Fruit fly (Drosophila melanogaster) whole organism, embryonic: ENCODE results near the gene Crz.
A peak's percentile ranks its signal among the peaks of the same experiment; 100 is the strongest.

Experiments used
- Bteb2 ChIP-seq: fragments of 200-800 bp; sonication (Bioruptor generic); optimal IDR thresholded peaks from 2 replicates; lab custom pipeline; 2016; ENCODE audit warnings: missing biosample characterization, missing genetic modification characterization
- CG11398 ChIP-seq: fragments of 200-800 bp; sonication (Bioruptor generic); optimal IDR thresholded peaks from 2 replicates; lab custom pipeline; 2016; ENCODE audit warnings: missing biosample characterization, missing genetic modification characterization
- CG12236 ChIP-seq: fragments of 200-800 bp; sonication (Bioruptor generic); optimal IDR thresholded peaks from 2 replicates; lab custom pipeline; 2016; ENCODE audit warnings: missing biosample characterization, missing genetic modification characterization
- CG12659 ChIP-seq: fragments of 200-800 bp; sonication (Bioruptor generic); optimal IDR thresholded peaks from 3 replicates; lab custom pipeline; 2017; ENCODE audit warnings: mild to moderate bottlenecking, missing biosample characterization, missing genetic modification reagents, missing genetic modification characterization
- CG15011 ChIP-seq: fragments of 200-800 bp; sonication (Bioruptor generic); optimal IDR thresholded peaks from 3 replicates; lab custom pipeline; 2018; ENCODE audit warnings: missing biosample characterization, mild to moderate bottlenecking, missing genetic modification characterization
- CG1529 ChIP-seq: fragments of 200-800 bp; sonication (Bioruptor generic); optimal IDR thresholded peaks from 3 replicates; lab custom pipeline; 2018; ENCODE audit warnings: missing biosample characterization, missing genetic modification characterization
- CG16863 ChIP-seq: fragments of 200-800 bp; sonication (Bioruptor generic); optimal IDR thresholded peaks from 3 replicates; lab custom pipeline; 2016; ENCODE audit warnings: missing biosample characterization, missing genetic modification characterization
- CG17328 ChIP-seq: fragments of 200-800 bp; sonication (Bioruptor generic); IDR thresholded peaks from 2 replicates; pipeline ENCODE4 v1.3.6; 2022; ENCODE audit warnings: missing biosample characterization, missing genetic modification characterization
- CG17361 ChIP-seq: fragments of 200-800 bp; sonication (Bioruptor generic); IDR thresholded peaks from 3 replicates; pipeline ENCODE4 v1.3.6; 2022; ENCODE audit warnings: missing biosample characterization, missing genetic modification characterization
- CG17612 ChIP-seq: fragments of 200-800 bp; sonication (Bioruptor generic); IDR thresholded peaks from 2 replicates; pipeline ENCODE4 v1.3.6; 2022; ENCODE audit warnings: missing biosample characterization, missing genetic modification characterization
- CG17802 ChIP-seq: fragments of 200-800 bp; sonication (Bioruptor generic); optimal IDR thresholded peaks from 2 replicates; lab custom pipeline; 2018; ENCODE audit warnings: missing biosample characterization, mild to moderate bottlenecking, missing genetic modification characterization, moderate library complexity
- CG1792 ChIP-seq: fragments of 200-800 bp; sonication (Bioruptor generic); optimal IDR thresholded peaks from 2 replicates; lab custom pipeline; 2016; ENCODE audit warnings: missing biosample characterization, missing genetic modification characterization
- CG33213 ChIP-seq: fragments of 200-800 bp; sonication (Bioruptor generic); optimal IDR thresholded peaks from 3 replicates; lab custom pipeline; 2016; ENCODE audit warnings: missing biosample characterization, missing genetic modification characterization
- CG3407 ChIP-seq: fragments of 200-800 bp; sonication (Bioruptor generic); optimal IDR thresholded peaks from 2 replicates; lab custom pipeline; 2018; ENCODE audit warnings: missing biosample characterization, mild to moderate bottlenecking, missing genetic modification characterization
- CG6683 ChIP-seq: fragments of 200-800 bp; sonication (Bioruptor generic); optimal IDR thresholded peaks from 2 replicates; lab custom pipeline; 2017; ENCODE audit warnings: missing biosample characterization, mild to moderate bottlenecking, missing genetic modification characterization, missing genetic modification reagents
- CG6765 ChIP-seq: fragments of 200-800 bp; sonication (Bioruptor generic); optimal IDR thresholded peaks from 3 replicates; lab custom pipeline; 2017; ENCODE audit warnings: missing biosample characterization, mild to moderate bottlenecking, missing genetic modification characterization
- CG7839 ChIP-seq: fragments of 200-800 bp; sonication (Bioruptor generic); optimal IDR thresholded peaks from 3 replicates; lab custom pipeline; 2018; ENCODE audit warnings: missing biosample characterization, mild to moderate bottlenecking, missing genetic modification characterization, moderate library complexity
- CG8765 ChIP-seq: fragments of 200-800 bp; sonication (Bioruptor generic); IDR thresholded peaks from 2 replicates; pipeline ENCODE4 v1.3.6; 2022; ENCODE audit warnings: missing biosample characterization, missing genetic modification characterization
- D ChIP-seq, 2 experiments: fragments of 200-800 bp in 1 of 2; fragments of >200 bp in 1 of 2; sonication (Bioruptor generic) in 1 of 2; optimal IDR thresholded peaks; 2 replicates in 1 of 2; 3 replicates in 1 of 2; lab custom pipeline; 2017; ENCODE audit warnings: mild to moderate bottlenecking in 1 of 2, missing biosample characterization in 1 of 2, missing genetic modification characterization in 1 of 2, missing genetic modification reagents in 1 of 2
- Dip2 ChIP-seq: fragments of 200-800 bp; sonication (Bioruptor generic); IDR thresholded peaks from 2 replicates; pipeline ENCODE4 v1.3.6; 2022; ENCODE audit warnings: missing biosample characterization, missing genetic modification characterization
- HLH54F ChIP-seq: fragments of 200-800 bp; sonication (Bioruptor generic); optimal IDR thresholded peaks from 3 replicates; lab custom pipeline; 2016; ENCODE audit warnings: missing biosample characterization, missing genetic modification characterization
- Oaz ChIP-seq: fragments of 200-800 bp; sonication (Bioruptor generic); IDR thresholded peaks from 2 replicates; pipeline ENCODE4 v1.3.6; 2022; ENCODE audit warnings: missing biosample characterization, missing genetic modification characterization
- Pdp1 ChIP-seq, 2 experiments: fragments of 200-800 bp; sonication (Bioruptor generic); optimal IDR thresholded peaks; 3 replicates each; lab custom pipeline; 2016; ENCODE audit warnings: missing biosample characterization in 2 of 2, missing genetic modification characterization in 2 of 2, mild to moderate bottlenecking in 1 of 2, moderate library complexity in 1 of 2
- Rfx ChIP-seq: fragments of 200-800 bp; sonication (Bioruptor generic); IDR thresholded peaks from 2 replicates; pipeline ENCODE4 v1.3.6; 2022; ENCODE audit warnings: missing biosample characterization, missing genetic modification characterization
- Trl ChIP-seq, 3 experiments: fragments of >200 bp in 2 of 3; fragments of 200-800 bp in 1 of 3; sonication (Bioruptor generic) in 1 of 3; optimal IDR thresholded peaks; 2 replicates in 1 of 3; 3 replicates in 2 of 3; lab custom pipeline; 2016 to 2017; ENCODE audit warnings: missing biosample characterization in 1 of 3, missing genetic modification characterization in 1 of 3
- bab2 ChIP-seq: fragments of 200-800 bp; sonication (Bioruptor generic); optimal IDR thresholded peaks from 2 replicates; lab custom pipeline; 2016; ENCODE audit warnings: missing biosample characterization, missing genetic modification characterization
- bcd ChIP-seq: fragments of 200-800 bp; sonication (Bioruptor generic); optimal IDR thresholded peaks from 2 replicates; lab custom pipeline; 2017; ENCODE audit warnings: missing biosample characterization, mild to moderate bottlenecking, missing genetic modification characterization
- chinmo ChIP-seq: fragments of 200-800 bp; sonication (Bioruptor generic); IDR thresholded peaks from 4 replicates; pipeline ENCODE4 v1.3.6; 2022; ENCODE audit warnings: missing biosample characterization, missing genetic modification characterization; ENCODE audit not compliant: partially characterized antibody
- croc ChIP-seq: fragments of 200-800 bp; sonication (Bioruptor generic); conservative IDR thresholded peaks from 3 replicates; pipeline ENCODE4 v1.3.6; 2022; ENCODE audit warnings: missing biosample characterization, missing genetic modification characterization
- dm ChIP-seq: fragments of 200-800 bp; sonication (Bioruptor generic); optimal IDR thresholded peaks from 3 replicates; lab custom pipeline; 2016; ENCODE audit warnings: missing biosample characterization, missing genetic modification characterization
- dmrt11E ChIP-seq: fragments of 200-800 bp; sonication (Bioruptor generic); optimal IDR thresholded peaks from 3 replicates; lab custom pipeline; 2018; ENCODE audit warnings: missing biosample characterization, mild to moderate bottlenecking, missing genetic modification characterization, moderate library complexity
- ems ChIP-seq: fragments of 200-800 bp; sonication (Bioruptor generic); optimal IDR thresholded peaks from 3 replicates; lab custom pipeline; 2016; ENCODE audit warnings: missing biosample characterization, missing genetic modification characterization
- fd96Cb ChIP-seq: fragments of 200-800 bp; sonication (Bioruptor generic); optimal IDR thresholded peaks from 2 replicates; lab custom pipeline; 2018; ENCODE audit warnings: missing biosample characterization, mild to moderate bottlenecking, missing genetic modification characterization, moderate library complexity
- gem ChIP-seq: fragments of 200-800 bp; sonication (Bioruptor generic); optimal IDR thresholded peaks from 2 replicates; lab custom pipeline; 2019; ENCODE audit warnings: missing biosample characterization, mild to moderate bottlenecking, missing genetic modification characterization, moderate library complexity
- grau ChIP-seq: fragments of 200-800 bp; optimal IDR thresholded peaks from 3 replicates; lab custom pipeline; 2019; ENCODE audit warnings: missing biosample characterization, mild to moderate bottlenecking, missing genetic modification characterization, moderate library complexity
- insv ChIP-seq, 2 experiments: fragments of 200-800 bp; sonication (Bioruptor generic); optimal IDR thresholded peaks; 3 replicates each; lab custom pipeline; 2016 to 2018; ENCODE audit warnings: missing biosample characterization in 2 of 2, missing genetic modification characterization in 2 of 2
- jumu ChIP-seq: fragments of 200-800 bp; sonication (Bioruptor generic); optimal IDR thresholded peaks from 3 replicates; lab custom pipeline; 2016; ENCODE audit warnings: missing biosample characterization, missing genetic modification characterization
- ken ChIP-seq: fragments of 200-800 bp; sonication (Bioruptor generic); IDR thresholded peaks from 3 replicates; pipeline ENCODE4 v1.3.6; 2022; ENCODE audit warnings: missing biosample characterization, missing genetic modification characterization
- klu ChIP-seq: fragments of 200-800 bp; sonication (Bioruptor generic); IDR thresholded peaks from 2 replicates; pipeline ENCODE4 v1.3.6; 2022; ENCODE audit warnings: missing biosample characterization, missing genetic modification characterization
- knrl ChIP-seq: fragments of 200-800 bp; sonication (Bioruptor generic); IDR thresholded peaks from 3 replicates; pipeline ENCODE4 v1.3.6; 2022; ENCODE audit warnings: missing biosample characterization, missing genetic modification characterization; ENCODE audit not compliant: partially characterized antibody
- lov ChIP-seq, 2 experiments: fragments of 200-800 bp in 1 of 2; fragments of >200 bp in 1 of 2; sonication (Bioruptor generic) in 1 of 2; IDR thresholded peaks in 1 of 2; optimal IDR thresholded peaks in 1 of 2; 2 replicates in 1 of 2; 3 replicates in 1 of 2; pipeline versions ENCODE4 v1.3.6 to Lab custom; 2017 to 2022; ENCODE audit warnings: missing biosample characterization in 1 of 2, missing genetic modification characterization in 1 of 2
- pzg ChIP-seq: fragments of 200-800 bp; sonication (Bioruptor generic); optimal IDR thresholded peaks from 3 replicates; lab custom pipeline; 2018; ENCODE audit warnings: missing biosample characterization, mild to moderate bottlenecking, missing genetic modification characterization, moderate library complexity
- ranshi ChIP-seq: fragments of 200-800 bp; sonication (Bioruptor generic); IDR thresholded peaks from 2 replicates; pipeline ENCODE4 v1.3.6; 2022; ENCODE audit warnings: missing biosample characterization, missing genetic modification characterization
- sens ChIP-seq: fragments of 200-800 bp; sonication (Bioruptor generic); peaks from one replicate; lab custom pipeline; 2016; ENCODE audit warnings: missing biosample characterization, missing genetic modification characterization
- slou ChIP-seq: fragments of 200-800 bp; sonication (Bioruptor generic); optimal IDR thresholded peaks from 3 replicates; lab custom pipeline; 2016; ENCODE audit warnings: missing biosample characterization, missing genetic modification characterization
- tgo ChIP-seq: fragments of 200-800 bp; sonication (Bioruptor generic); IDR thresholded peaks from 3 replicates; pipeline ENCODE4 v1.3.6; 2022; ENCODE audit warnings: missing biosample characterization, missing genetic modification characterization
- wek ChIP-seq: fragments of 200-800 bp; sonication (Bioruptor generic); optimal IDR thresholded peaks from 3 replicates; lab custom pipeline; 2018; ENCODE audit warnings: missing biosample characterization, mild to moderate bottlenecking, missing genetic modification characterization, moderate library complexity
- yki ChIP-seq: fragments of >200 bp; optimal IDR thresholded peaks from 3 replicates; lab custom pipeline; 2018

Crz gene

DNA sequence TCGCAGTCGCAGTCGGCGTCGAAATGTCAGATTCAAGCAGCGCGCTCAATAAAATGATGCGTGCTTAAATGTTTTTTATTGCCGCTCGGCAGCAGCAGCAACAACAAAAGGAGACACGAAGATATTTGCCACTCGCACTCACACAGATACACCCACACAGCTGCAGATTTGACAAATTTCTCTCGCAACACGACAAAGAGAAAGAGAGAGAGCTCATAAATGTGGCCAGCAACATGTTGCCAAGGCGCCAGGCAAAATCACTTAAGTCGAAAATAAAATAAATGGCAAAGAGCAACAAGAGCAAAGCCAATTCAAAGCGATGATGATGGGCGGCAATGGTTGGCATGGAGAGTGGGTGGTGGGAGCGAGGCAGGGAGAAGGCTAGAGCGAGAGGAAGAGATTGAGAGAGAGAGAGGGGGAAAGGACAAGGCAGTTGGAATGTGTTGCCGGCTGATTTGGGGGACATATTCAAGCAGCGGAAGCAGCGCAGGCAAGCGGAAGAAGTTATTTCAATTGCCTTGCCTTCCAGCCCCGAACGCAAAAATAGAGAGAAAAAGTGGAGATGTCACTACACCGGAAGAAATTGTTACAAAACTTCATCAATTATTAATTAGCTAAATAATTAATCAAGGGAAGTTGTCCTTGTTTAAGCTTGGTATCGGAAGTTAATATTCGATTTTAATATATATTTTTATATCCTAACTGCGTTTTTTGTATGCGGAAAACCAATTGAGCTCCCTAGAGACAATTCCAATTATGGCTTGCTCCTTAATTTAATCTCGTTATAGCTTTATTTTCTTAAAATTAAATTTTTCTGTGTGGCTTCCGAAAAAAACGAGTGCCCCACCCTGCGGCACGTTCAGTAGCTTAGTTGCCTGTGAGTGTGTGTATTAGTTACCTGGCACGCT, 32.4 kb downstream of the Crz start (continued):
- no peak for TF ChIP-seq HLH54F (GFP tag; lab: Kevin White, UChicago)
- no peak for TF ChIP-seq dmrt11E (tag; lab: Kevin White, UChicago)
- TF ChIP-seq ems (GFP tag; lab: Kevin White, UChicago) = no peak
- TF ChIP-seq Dip2 (GFP tag; lab: Robert Waterston, UW) = no peak
- peak; percentile 83 for TF ChIP-seq sens (GFP tag; lab: Kevin White, UChicago)
- peak; percentile 34; the same call in 1 of the 2 replicates for TF ChIP-seq Rfx (GFP tag; lab: Robert Waterston, UW)
- peak; percentile 60 for TF ChIP-seq CG12659 (GFP tag; lab: Kevin White, UChicago)
- TF ChIP-seq CG17802 (tag; lab: Kevin White, UChicago) = no peak
- TF ChIP-seq lov (optimal IDR thresholded peaks at IDR 0.05; lab: Kevin White, UChicago) = no peak
- no peak for TF ChIP-seq lov (GFP tag; IDR thresholded peaks at IDR 0.05; lab: Robert Waterston, UW)
- no peak for TF ChIP-seq CG17612 (GFP tag; lab: Robert Waterston, UW)
- peak; percentile 78 for TF ChIP-seq grau (tag; lab: Kevin White, UChicago)
- TF ChIP-seq gem (tag; lab: Kevin White, UChicago) = peak; percentile 81
- peak; percentile 37 to 38 for TF ChIP-seq Pdp1 (GFP tag; optimal IDR thresholded peaks at IDR 0.05; lab: Kevin White, UChicago)
- TF ChIP-seq knrl (GFP tag; lab: Robert Waterston, UW) = no peak
- no peak for TF ChIP-seq CG11398
- TF ChIP-seq CG1529 (GFP tag; lab: Kevin White, UChicago) = peak; percentile 30
- TF ChIP-seq fd96Cb (tag; lab: Kevin White, UChicago) = peak; percentile 65
- peak; percentile 60 for TF ChIP-seq CG6683 (GFP tag; lab: Kevin White, UChicago)
- peak; percentile 84 for TF ChIP-seq CG7839 (tag; lab: Kevin White, UChicago)
- TF ChIP-seq CG3407 (GFP tag; lab: Kevin White, UChicago) = no peak
- TF ChIP-seq insv (GFP tag; optimal IDR thresholded peaks at IDR 0.05; lab: Kevin White, UChicago) = no peak
- no peak for TF ChIP-seq D (optimal IDR thresholded peaks at IDR 0.05; lab: Kevin White, UChicago)
- TF ChIP-seq D (GFP tag; optimal IDR thresholded peaks at IDR 0.05; lab: Kevin White, UChicago) = peak; percentile 53
- TF ChIP-seq bab2 = peak; percentile 47
- TF ChIP-seq tgo (GFP tag; lab: Robert Waterston, UW) = peak; percentile 39; the same call in 2 of the 3 replicates
- no peak for TF ChIP-seq ken (GFP tag; lab: Robert Waterston, UW)
- TF ChIP-seq bcd (GFP tag; lab: Kevin White, UChicago) = peak; percentile 69
- no peak for TF ChIP-seq Oaz (GFP tag; lab: Robert Waterston, UW)
- TF ChIP-seq klu (GFP tag; lab: Robert Waterston, UW) = no peak
- TF ChIP-seq CG16863 (GFP tag; lab: Kevin White, UChicago) = no peak
- peak; percentile 88; the same call in 1 of the 4 replicates for TF ChIP-seq chinmo (GFP tag; lab: Robert Waterston, UW)
- peak; percentile 52; the same call in 1 of the 2 replicates for TF ChIP-seq CG17328
- TF ChIP-seq CG33213 = peak; percentile 2
- no peak for TF ChIP-seq pzg (GFP tag; lab: Kevin White, UChicago)
- TF ChIP-seq ranshi (GFP tag; lab: Robert Waterston, UW) = peak; percentile 38; the same call in 1 of the 2 replicates
- peak; percentile 42 for TF ChIP-seq CG15011 (GFP tag; lab: Kevin White, UChicago)
- peak; percentile 56 for TF ChIP-seq slou (GFP tag; lab: Kevin White, UChicago)
- peak; percentile 23 for TF ChIP-seq jumu (GFP tag; lab: Kevin White, UChicago)
- TF ChIP-seq CG6765 (GFP tag; lab: Kevin White, UChicago) = peak; percentile 36
- TF ChIP-seq CG17361 (GFP tag; lab: Robert Waterston, UW) = peak; percentile 59
- no peak for TF ChIP-seq CG1792 (GFP tag; lab: Kevin White, UChicago)
- no peak for TF ChIP-seq CG12236 (GFP tag; lab: Kevin White, UChicago)
- TF ChIP-seq Bteb2 (GFP tag; lab: Kevin White, UChicago) = no peak
- TF ChIP-seq croc (GFP tag; lab: Robert Waterston, UW) = no peak
- no peak for TF ChIP-seq yki (lab: Kevin White, UChicago)
- TF ChIP-seq CG8765 (GFP tag; lab: Robert Waterston, UW) = no peak
- peak; percentile 69 to 84 for TF ChIP-seq Trl (optimal IDR thresholded peaks at IDR 0.05; lab: Kevin White, UChicago)
- no peak for TF ChIP-seq Trl (GFP tag; optimal IDR thresholded peaks at IDR 0.05; lab: Kevin White, UChicago)
- TF ChIP-seq wek = no peak
- no peak for TF ChIP-seq dm (GFP tag; lab: Kevin White, UChicago)
